Worm (Caenorhabditis elegans) whole organism, midembryonic: ENCODE data around the gene thk-1.

Experiments used
- cog-1 ChIP-seq: sonication (generic microtip); optimal IDR thresholded peaks from 2 replicates; lab custom pipeline; 2016; ENCODE audit warnings: missing genetic modification characterization, missing compliant biosample characterization
- flt-1 ChIP-seq: fragments of 200-800 bp; sonication (Bioruptor generic); IDR thresholded peaks from 2 replicates; pipeline ENCODE4 v1.3.6; 2022; ENCODE audit warnings: missing genetic modification characterization, missing compliant biosample characterization
- ztf-29 ChIP-seq: fragments of 200-800 bp; sonication (Bioruptor generic); IDR thresholded peaks from 2 replicates; pipeline ENCODE4 v1.3.6; 2022; ENCODE audit warnings: missing genetic modification reagents, missing genetic modification characterization, missing compliant biosample characterization

DNA sequence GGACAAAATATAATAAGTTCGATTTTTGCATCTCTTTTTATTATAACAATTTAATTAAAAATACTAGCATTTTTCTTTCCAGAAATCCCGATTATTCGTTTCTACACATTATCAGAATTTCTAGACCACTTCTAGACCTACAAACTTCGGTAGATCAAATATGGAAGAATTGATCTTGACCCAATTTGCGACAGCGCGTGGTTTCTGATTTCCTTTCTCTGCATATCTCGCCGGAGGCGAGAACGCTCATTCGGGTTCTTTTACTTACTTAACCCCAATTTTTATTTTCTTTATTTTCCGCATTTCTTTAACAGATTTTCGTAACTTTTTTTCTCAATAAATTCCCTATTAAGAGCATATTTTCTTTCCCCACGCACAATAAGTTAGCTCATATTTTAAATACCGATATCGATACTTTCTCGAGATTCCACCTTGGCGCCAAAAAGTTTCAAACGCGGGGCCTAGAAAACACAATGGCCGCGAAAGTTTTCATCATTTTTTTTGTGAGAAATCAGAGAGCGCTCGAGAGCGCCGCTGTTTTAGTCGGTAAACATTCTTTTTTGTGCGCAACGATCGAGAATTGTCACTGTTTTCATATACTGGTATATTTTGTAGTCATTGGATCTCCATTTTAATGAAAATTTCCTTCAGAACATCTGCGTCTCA, 38.8 kb downstream of the thk-1 start:
- TF ChIP-seq ztf-29, result no peak
- TF ChIP-seq flt-1, result no peak
- no peak for TF ChIP-seq cog-1 (tag; lab: Kevin White, UChicago)
